Worm (Caenorhabditis elegans) whole organism, L3 larva: Measurements from ENCODE around the gene tim-1.
A peak's percentile ranks its signal among the peaks of the same experiment; 100 is the strongest.

ENCODE experiments used
- R02D3.7 ChIP-seq: fragments of 150-350 bp; optimal IDR thresholded peaks from 2 replicates; lab custom pipeline; 2014; ENCODE audit warnings: missing biosample characterization, missing genetic modification characterization
- ZK546.5 ChIP-seq: sonication (generic microtip); optimal IDR thresholded peaks from 2 replicates; lab custom pipeline; 2017; ENCODE audit warnings: missing biosample characterization, missing genetic modification characterization
- ama-1 ChIP-seq: fragments of 150-350 bp; optimal IDR thresholded peaks from 2 replicates; lab custom pipeline; 2018
- fkh-10 ChIP-seq: sonication (generic microtip); optimal IDR thresholded peaks from 2 replicates; lab custom pipeline; 2017; ENCODE audit warnings: missing biosample characterization, missing genetic modification reagents, missing genetic modification characterization
- lin-15B ChIP-seq: fragments of 150-350 bp; optimal IDR thresholded peaks from 2 replicates; lab custom pipeline; 2014; ENCODE audit warnings: missing biosample characterization, missing genetic modification characterization
- nfya-1 ChIP-seq: sonication (generic microtip); optimal IDR thresholded peaks from 2 replicates; lab custom pipeline; 2017; ENCODE audit warnings: missing genetic modification characterization, mild to moderate bottlenecking, missing compliant biosample characterization, antibody characterized with exemption, moderate library complexity; ENCODE audit not compliant: insufficient read depth
- nhr-237 ChIP-seq: fragments of 150-350 bp; optimal IDR thresholded peaks from 2 replicates; lab custom pipeline; 2014; ENCODE audit warnings: missing biosample characterization, missing genetic modification characterization
- nhr-25 ChIP-seq: sonication (generic microtip); optimal IDR thresholded peaks from 2 replicates; lab custom pipeline; 2017; ENCODE audit warnings: missing biosample characterization, missing genetic modification characterization
- nhr-28 ChIP-seq: fragments of 150-350 bp; optimal IDR thresholded peaks from 2 replicates; lab custom pipeline; 2014; ENCODE audit warnings: missing biosample characterization, missing genetic modification characterization
- nhr-76 ChIP-seq: fragments of 150-350 bp; sonication (generic microtip); optimal IDR thresholded peaks from 5 replicates; lab custom pipeline; 2014; ENCODE audit warnings: missing biosample characterization, missing genetic modification characterization
- sea-2 ChIP-seq: fragments of 150-350 bp; sonication (generic microtip); optimal IDR thresholded peaks from 4 replicates; lab custom pipeline; 2014; ENCODE audit warnings: missing biosample characterization, missing genetic modification reagents, missing genetic modification characterization
- unc-39 ChIP-seq: sonication (generic microtip); optimal IDR thresholded peaks from 4 replicates; lab custom pipeline; 2017; ENCODE audit warnings: missing biosample characterization, missing genetic modification characterization
- unc-62 ChIP-seq: fragments of 150-350 bp; sonication (generic microtip); optimal IDR thresholded peaks from 4 replicates; lab custom pipeline; 2014; ENCODE audit warnings: missing biosample characterization, missing genetic modification reagents, missing genetic modification characterization
- ztf-4 ChIP-seq: fragments of 150-350 bp; optimal IDR thresholded peaks from 2 replicates; lab custom pipeline; 2014; ENCODE audit warnings: missing biosample characterization, missing genetic modification characterization

ce11 chrIII:12278766-12279165, 28.8 kb upstream of the tim-1 start:
- TF ChIP-seq nhr-28 (tag; lab: Kevin White, UChicago): no peak
- no peak for TF ChIP-seq nhr-25 (tag; lab: Kevin White, UChicago)
- TF ChIP-seq nfya-1 (tag; lab: Kevin White, UChicago): no peak
- TF ChIP-seq fkh-10: no peak
- no peak for TF ChIP-seq ZK546.5 (tag; lab: Kevin White, UChicago)
- TF ChIP-seq ama-1: no peak
- no peak for TF ChIP-seq lin-15B
- TF ChIP-seq unc-62 (GFP tag; lab: Kevin White, UChicago): no peak
- peak; percentile 80 for TF ChIP-seq R02D3.7 (tag; lab: Kevin White, UChicago)
- TF ChIP-seq ztf-4 (tag; lab: Kevin White, UChicago): no peak
- TF ChIP-seq sea-2 (GFP tag; lab: Kevin White, UChicago): no peak
- TF ChIP-seq unc-39 (tag; lab: Kevin White, UChicago): no peak
- TF ChIP-seq nhr-76 (tag; lab: Kevin White, UChicago): no peak
- TF ChIP-seq nhr-237 (tag; lab: Kevin White, UChicago): no peak
